Worm (Caenorhabditis elegans) whole organism, L4 larva: ENCODE data around the gene pqn-29.

Experiments used
- F10B5.3 ChIP-seq: sonication (generic microtip); optimal IDR thresholded peaks from 2 replicates; lab custom pipeline; 2016; ENCODE audit warnings: mild to moderate bottlenecking, missing genetic modification characterization, missing compliant biosample characterization
- R02D3.7 ChIP-seq: fragments of 150-350 bp; sonication (generic microtip); optimal IDR thresholded peaks from 3 replicates; lab custom pipeline; 2014; ENCODE audit warnings: missing biosample characterization, missing genetic modification characterization
- Y5F2A.4 ChIP-seq: fragments of 200-800 bp; sonication (Bioruptor generic); optimal IDR thresholded peaks from 2 replicates; lab custom pipeline; 2018; ENCODE audit warnings: mild to moderate bottlenecking, missing genetic modification characterization, missing compliant biosample characterization
- Y75B8A.6 ChIP-seq: fragments of 200-800 bp; sonication (Bioruptor generic); IDR thresholded peaks from 2 replicates; pipeline ENCODE4 v1.3.6; 2022; ENCODE audit warnings: missing genetic modification reagents, missing genetic modification characterization, missing compliant biosample characterization
- ceh-28 ChIP-seq: fragments of 150-350 bp; optimal IDR thresholded peaks from 2 replicates; lab custom pipeline; 2014; ENCODE audit warnings: missing biosample characterization, missing genetic modification reagents, missing genetic modification characterization
- ceh-44 ChIP-seq: fragments of 200-800 bp; sonication (Bioruptor generic); IDR thresholded peaks from 2 replicates; pipeline ENCODE4 v1.3.6; 2022; ENCODE audit warnings: missing genetic modification reagents, missing genetic modification characterization, missing compliant biosample characterization
- ceh-62 ChIP-seq: sonication (generic microtip); optimal IDR thresholded peaks from 2 replicates; lab custom pipeline; 2017; ENCODE audit warnings: missing biosample characterization, missing genetic modification characterization
- ces-1 ChIP-seq: fragments of 150-350 bp; sonication (generic microtip); optimal IDR thresholded peaks from 4 replicates; lab custom pipeline; 2014; ENCODE audit warnings: missing biosample characterization, missing genetic modification reagents, missing genetic modification characterization
- ctbp-1 ChIP-seq: fragments of 200-800 bp; sonication (Bioruptor generic); IDR thresholded peaks from 2 replicates; pipeline ENCODE4 v1.3.6; 2022; ENCODE audit warnings: missing genetic modification reagents, missing genetic modification characterization, missing compliant biosample characterization
- daf-12 ChIP-seq: fragments of 150-350 bp; optimal IDR thresholded peaks from 2 replicates; lab custom pipeline; 2014; ENCODE audit warnings: missing biosample characterization, missing genetic modification reagents, missing genetic modification characterization
- daf-16 ChIP-seq, 3 experiments: sonication (generic microtip); optimal IDR thresholded peaks; 2 replicates each; lab custom pipeline; 2016 to 2017; ENCODE audit warnings: missing genetic modification characterization in 3 of 3, missing genetic modification reagents in 3 of 3, mild to moderate bottlenecking in 2 of 3, missing compliant biosample characterization in 2 of 3, missing biosample characterization in 1 of 3, moderate library complexity in 1 of 3
- dmd-6 ChIP-seq: fragments of 200-800 bp; sonication (Bioruptor generic); IDR thresholded peaks from 2 replicates; pipeline ENCODE4 v1.3.6; 2022; ENCODE audit warnings: missing genetic modification reagents, missing genetic modification characterization, missing compliant biosample characterization
- dmd-9 ChIP-seq: fragments of 200-800 bp; sonication (Bioruptor generic); IDR thresholded peaks from 2 replicates; pipeline ENCODE4 v1.3.6; 2022; ENCODE audit warnings: missing genetic modification reagents, missing genetic modification characterization, missing compliant biosample characterization
- dpl-1 ChIP-seq: fragments of 150-350 bp; optimal IDR thresholded peaks from 2 replicates; lab custom pipeline; 2014; ENCODE audit warnings: missing biosample characterization, missing genetic modification reagents, missing genetic modification characterization
- dve-1 ChIP-seq: sonication (generic microtip); optimal IDR thresholded peaks from 2 replicates; lab custom pipeline; 2017; ENCODE audit warnings: antibody characterized with exemption, mild to moderate bottlenecking, missing genetic modification characterization, missing compliant biosample characterization; ENCODE audit not compliant: insufficient read depth
- egl-27 ChIP-seq: sonication (generic microtip); optimal IDR thresholded peaks from 3 replicates; lab custom pipeline; 2017; ENCODE audit warnings: missing biosample characterization, missing genetic modification reagents, missing genetic modification characterization
- fos-1 ChIP-seq: fragments of 150-350 bp; optimal IDR thresholded peaks from 2 replicates; lab custom pipeline; 2014; ENCODE audit warnings: missing biosample characterization, missing genetic modification characterization
- gei-8 ChIP-seq: fragments of 200-800 bp; sonication (Bioruptor generic); optimal IDR thresholded peaks from 2 replicates; lab custom pipeline; 2018; ENCODE audit warnings: mild to moderate bottlenecking, missing genetic modification characterization, missing compliant biosample characterization
- hif-1 ChIP-seq, 2 experiments: sonication (generic microtip); optimal IDR thresholded peaks; 2 replicates each; lab custom pipeline; 2016 to 2017; ENCODE audit warnings: missing compliant biosample characterization in 2 of 2, missing genetic modification characterization in 2 of 2, missing genetic modification reagents in 2 of 2, missing genotype in 2 of 2, mild to moderate bottlenecking in 1 of 2
- hlh-11 ChIP-seq: fragments of 200-800 bp; sonication (Bioruptor generic); optimal IDR thresholded peaks from 2 replicates; lab custom pipeline; 2018; ENCODE audit warnings: mild to moderate bottlenecking, missing genetic modification characterization, missing compliant biosample characterization
- hlh-30 ChIP-seq: sonication (generic microtip); optimal IDR thresholded peaks from 2 replicates; lab custom pipeline; 2017; ENCODE audit warnings: antibody characterized with exemption, mild to moderate bottlenecking, missing genetic modification characterization, missing compliant biosample characterization; ENCODE audit not compliant: insufficient read depth
- jun-1 ChIP-seq: fragments of 150-350 bp; optimal IDR thresholded peaks from 2 replicates; lab custom pipeline; 2014; ENCODE audit warnings: missing biosample characterization, missing genetic modification reagents, missing genetic modification characterization
- lim-7 ChIP-seq: fragments of 200-800 bp; sonication (Bioruptor generic); IDR thresholded peaks from 2 replicates; pipeline ENCODE4 v1.3.6; 2022; ENCODE audit warnings: missing genetic modification characterization, missing compliant biosample characterization
- lin-1 ChIP-seq: fragments of 200-800 bp; sonication (Bioruptor generic); IDR thresholded peaks from 2 replicates; pipeline ENCODE4 v1.3.6; 2022; ENCODE audit warnings: missing genetic modification reagents, missing genetic modification characterization, missing compliant biosample characterization
- lin-29 ChIP-seq: fragments of 200-800 bp; sonication (Bioruptor generic); IDR thresholded peaks from 2 replicates; pipeline ENCODE4 v1.3.6; 2022; ENCODE audit warnings: missing genetic modification reagents, missing genetic modification characterization, missing compliant biosample characterization
- lir-3 ChIP-seq: sonication (generic microtip); optimal IDR thresholded peaks from 2 replicates; lab custom pipeline; 2016; ENCODE audit warnings: mild to moderate bottlenecking, missing genetic modification characterization, missing compliant biosample characterization
- lsy-2 ChIP-seq, 2 experiments: fragments of 150-350 bp in 1 of 2; sonication (generic microtip) in 1 of 2; optimal IDR thresholded peaks; 2 replicates each; lab custom pipeline; 2014 to 2017; ENCODE audit warnings: missing biosample characterization in 2 of 2, missing genetic modification characterization in 2 of 2
- madf-5 ChIP-seq, 2 experiments: fragments of 200-800 bp; sonication (Bioruptor generic); IDR thresholded peaks; 2 replicates each; pipeline ENCODE4 v1.3.6; 2022; ENCODE audit warnings: missing compliant biosample characterization in 2 of 2, missing genetic modification characterization in 2 of 2
- madf-9 ChIP-seq: fragments of 200-800 bp; sonication (Bioruptor generic); conservative IDR thresholded peaks from 2 replicates; pipeline ENCODE4 v1.3.6; 2022; ENCODE audit warnings: missing genetic modification reagents, missing genetic modification characterization, missing compliant biosample characterization
- mdl-1 ChIP-seq, 2 experiments: fragments of 150-350 bp in 1 of 2; sonication (generic microtip) in 1 of 2; optimal IDR thresholded peaks; 2 replicates each; lab custom pipeline; 2014 to 2017; ENCODE audit warnings: missing biosample characterization in 2 of 2, missing genetic modification characterization in 2 of 2
- mes-2 ChIP-seq: sonication (generic microtip); optimal IDR thresholded peaks from 2 replicates; lab custom pipeline; 2016; ENCODE audit warnings: missing genotype, mild to moderate bottlenecking, missing genetic modification characterization, missing compliant biosample characterization; ENCODE audit not compliant: poor library complexity, severe bottlenecking
- mxl-3 ChIP-seq: fragments of 200-800 bp; sonication (Bioruptor generic); optimal IDR thresholded peaks from 2 replicates; lab custom pipeline; 2018; ENCODE audit warnings: mild to moderate bottlenecking, missing genetic modification characterization, missing compliant biosample characterization
- nhr-28 ChIP-seq: fragments of 150-350 bp; optimal IDR thresholded peaks from 2 replicates; lab custom pipeline; 2014; ENCODE audit warnings: missing biosample characterization, missing genetic modification characterization
- nhr-6 ChIP-seq: fragments of 150-350 bp; optimal IDR thresholded peaks from 2 replicates; lab custom pipeline; 2014; ENCODE audit warnings: missing biosample characterization, missing genetic modification characterization
- nhr-76 ChIP-seq: fragments of 150-350 bp; optimal IDR thresholded peaks from 2 replicates; lab custom pipeline; 2014; ENCODE audit warnings: missing biosample characterization, missing genetic modification characterization
- pqm-1 ChIP-seq: sonication (generic microtip); optimal IDR thresholded peaks from 2 replicates; lab custom pipeline; 2017; ENCODE audit warnings: missing biosample characterization, missing genetic modification characterization
- saeg-2 ChIP-seq: fragments of 200-800 bp; sonication (Bioruptor generic); IDR thresholded peaks from 2 replicates; pipeline ENCODE4 v1.3.6; 2022; ENCODE audit warnings: missing genetic modification reagents, missing genetic modification characterization, missing compliant biosample characterization
- snpc-4 ChIP-seq: fragments of 150-350 bp; optimal IDR thresholded peaks from 2 replicates; lab custom pipeline; 2014; ENCODE audit warnings: missing biosample characterization, missing genetic modification characterization
- tag-97 ChIP-seq: fragments of 200-800 bp; sonication (Bioruptor generic); IDR thresholded peaks from 2 replicates; pipeline ENCODE4 v1.3.6; 2022; ENCODE audit warnings: missing genetic modification characterization, missing compliant biosample characterization
- unc-39 ChIP-seq: sonication (generic microtip); optimal IDR thresholded peaks from 2 replicates; lab custom pipeline; 2017; ENCODE audit warnings: missing biosample characterization, missing genetic modification characterization
- zfp-3 ChIP-seq: fragments of 200-800 bp; sonication (Bioruptor generic); conservative IDR thresholded peaks from 2 replicates; pipeline ENCODE4 v1.3.6; 2022; ENCODE audit warnings: missing genetic modification reagents, missing genetic modification characterization, missing compliant biosample characterization
- zip-2 ChIP-seq: fragments of 150-350 bp; optimal IDR thresholded peaks from 2 replicates; lab custom pipeline; 2014; ENCODE audit warnings: missing biosample characterization, missing genetic modification characterization
- ztf-7 ChIP-seq: fragments of 150-350 bp; optimal IDR thresholded peaks from 2 replicates; lab custom pipeline; 2014; ENCODE audit warnings: missing biosample characterization, missing genetic modification characterization

Gene pqn-29

ce11 chrIII:4649363-4649768, 3.2 kb upstream of the pqn-29 start (continued):
- peak; percentile 81 for TF ChIP-seq saeg-2 (GFP tag; lab: Robert Waterston, UW)
- peak; percentile 99 for TF ChIP-seq hlh-30 (tag; lab: Kevin White, UChicago)
- no peak for TF ChIP-seq unc-39 (tag; lab: Kevin White, UChicago)
- TF ChIP-seq tag-97 (GFP tag; lab: Robert Waterston, UW) = no peak
- peak; percentile 73; the same call in 1 of the 2 replicates for TF ChIP-seq lin-29 (GFP tag; lab: Robert Waterston, UW)
- TF ChIP-seq dpl-1 (GFP tag; lab: Kevin White, UChicago) = peak; percentile 80
- peak; percentile 78 for TF ChIP-seq ctbp-1
- TF ChIP-seq lsy-2 (tag; optimal IDR thresholded peaks at IDR 0.05; lab: Kevin White, UChicago) = peak; percentile 84 to 89
- peak; percentile 49 for TF ChIP-seq egl-27 (tag; lab: Kevin White, UChicago)
- no peak for TF ChIP-seq Y5F2A.4
- TF ChIP-seq Y75B8A.6 (GFP tag; lab: Robert Waterston, UW) = no peak
- TF ChIP-seq R02D3.7 (tag; lab: Kevin White, UChicago) = no peak
- peak; percentile 78 for TF ChIP-seq mes-2 (tag; lab: Kevin White, UChicago)

- TF ChIP-seq daf-16 (GFP tag; optimal IDR thresholded peaks at IDR 0.05; lab: Kevin White, UChicago) (no peak), daf-16 (tag; optimal IDR thresholded peaks at IDR 0.05; lab: Kevin White, UChicago) (peak; percentile 22), pqm-1 (peak; percentile 53), zip-2 (tag; lab: Kevin White, UChicago) (no peak), lim-7 (GFP tag; lab: Robert Waterston, UW) (no peak), nhr-28 (tag; lab: Kevin White, UChicago) (peak; percentile 15), lin-1 (GFP tag; lab: Robert Waterston, UW) (0 out of 2 replicates have a peak, but pooled peaks have one; percentile 49), mdl-1 (tag; optimal IDR thresholded peaks at IDR 0.05; lab: Kevin White, UChicago) (peak in 1 of 2 experiments; percentile 1), nhr-76 (tag; lab: Kevin White, UChicago) (no peak), dmd-6 (GFP tag; lab: Robert Waterston, UW) (peak; percentile 65), dve-1 (tag; lab: Kevin White, UChicago) (peak; percentile 5)
Measured at ce11 chrIII:4647878-4648277, 1.7 kb upstream of the pqn-29 start, which contains the start of gene T23F11.6. Gene T23F11.6, minus strand, starts transcription at chrIII:4647922.

- TF ChIP-seq ceh-28 (tag; lab: Kevin White, UChicago) = no peak
- no peak for TF ChIP-seq ceh-44
- no peak for TF ChIP-seq zip-2 (tag; lab: Kevin White, UChicago)
- TF ChIP-seq madf-5 (GFP tag; IDR thresholded peaks at IDR 0.05; lab: Robert Waterston, UW) = no peak
- TF ChIP-seq mxl-3 (GFP tag; lab: Kevin White, UChicago) = no peak
- TF ChIP-seq gei-8 = no peak
- TF ChIP-seq daf-16 (GFP tag; optimal IDR thresholded peaks at IDR 0.05; lab: Kevin White, UChicago) = no peak
- TF ChIP-seq daf-16 (tag; optimal IDR thresholded peaks at IDR 0.05; lab: Kevin White, UChicago) = no peak
- no peak for TF ChIP-seq unc-39 (tag; lab: Kevin White, UChicago)
Measured at ce11 chrIII:4647341-4647740, 1.2 kb upstream of the pqn-29 start.

ce11 chrIII:4643262-4643661, 2.9 kb downstream of the pqn-29 start, which contains the start of gene pfas-1:
Gene pfas-1, minus strand, starts transcription at chrIII:4643310.
- TF ChIP-seq ztf-7 (tag; lab: Kevin White, UChicago) = no peak
- no peak for TF ChIP-seq F10B5.3
- TF ChIP-seq daf-12 (tag; lab: Kevin White, UChicago) = no peak
- TF ChIP-seq dpl-1 (GFP tag; lab: Kevin White, UChicago) = no peak
- no peak for TF ChIP-seq dmd-9
- TF ChIP-seq lin-29 (GFP tag; lab: Robert Waterston, UW) = no peak
- no peak for TF ChIP-seq lir-3
- no peak for TF ChIP-seq daf-16 (GFP tag; optimal IDR thresholded peaks at IDR 0.05; lab: Kevin White, UChicago)
- TF ChIP-seq daf-16 (tag; optimal IDR thresholded peaks at IDR 0.05; lab: Kevin White, UChicago) = peak; percentile 91
- TF ChIP-seq pqm-1 = peak; percentile 79
- no peak for TF ChIP-seq nhr-6
- peak; percentile 68 for TF ChIP-seq dmd-6 (GFP tag; lab: Robert Waterston, UW)
- no peak for TF ChIP-seq snpc-4 (tag; lab: Kevin White, UChicago)
- TF ChIP-seq hif-1 (tag; optimal IDR thresholded peaks at IDR 0.05; lab: Kevin White, UChicago) = no peak
- no peak for TF ChIP-seq ceh-62 (tag; lab: Kevin White, UChicago)
- no peak for TF ChIP-seq unc-39 (tag; lab: Kevin White, UChicago)
- TF ChIP-seq zfp-3 (GFP tag; lab: Robert Waterston, UW) = no peak
- TF ChIP-seq madf-9 = no peak
- TF ChIP-seq ces-1 (GFP tag; lab: Kevin White, UChicago) = no peak
- TF ChIP-seq gei-8 = no peak
- no peak for TF ChIP-seq fos-1 (tag; lab: Kevin White, UChicago)
- no peak for TF ChIP-seq jun-1
- no peak for TF ChIP-seq zip-2 (tag; lab: Kevin White, UChicago)
- peak; percentile 41 for TF ChIP-seq hlh-11 (tag; lab: Kevin White, UChicago)
- no peak for TF ChIP-seq ceh-44
- TF ChIP-seq dve-1 (tag; lab: Kevin White, UChicago) = no peak
- no peak for TF ChIP-seq Y75B8A.6 (GFP tag; lab: Robert Waterston, UW)
